Fruit fly (Drosophila melanogaster) whole organism, embryonic: Measurements from ENCODE around the gene Cpr76Bc.

Experiments used
- Atf6 ChIP-seq: fragments of 200-800 bp; sonication (Bioruptor generic); IDR thresholded peaks from 2 replicates; pipeline ENCODE4 v1.3.6; 2022; ENCODE audit warnings: missing biosample characterization, missing genetic modification characterization
- CG10209 ChIP-seq: fragments of 200-800 bp; sonication (Bioruptor generic); optimal IDR thresholded peaks from 3 replicates; lab custom pipeline; 2017; ENCODE audit warnings: missing biosample characterization, mild to moderate bottlenecking, missing genetic modification characterization, missing genetic modification reagents
- CG10267 ChIP-seq: fragments of 200-800 bp; sonication (Bioruptor generic); optimal IDR thresholded peaks from 2 replicates; lab custom pipeline; 2018; ENCODE audit warnings: missing biosample characterization, mild to moderate bottlenecking, missing genetic modification characterization, moderate library complexity
- CG10543 ChIP-seq: fragments of 200-800 bp; sonication (Bioruptor generic); optimal IDR thresholded peaks from 3 replicates; lab custom pipeline; 2017; ENCODE audit warnings: missing biosample characterization, mild to moderate bottlenecking, missing genetic modification characterization, moderate library complexity
- CG11398 ChIP-seq: fragments of 200-800 bp; sonication (Bioruptor generic); optimal IDR thresholded peaks from 2 replicates; lab custom pipeline; 2016; ENCODE audit warnings: missing biosample characterization, missing genetic modification characterization
- CG14014 ChIP-seq: fragments of 200-800 bp; sonication (Bioruptor generic); IDR thresholded peaks from 2 replicates; pipeline ENCODE4 v1.3.6; 2022; ENCODE audit warnings: missing biosample characterization, missing genetic modification characterization
- CG15601 ChIP-seq: fragments of 200-800 bp; sonication (Bioruptor generic); optimal IDR thresholded peaks from 3 replicates; lab custom pipeline; 2019; ENCODE audit warnings: missing biosample characterization, mild to moderate bottlenecking, missing genetic modification characterization, moderate library complexity
- CG15696 ChIP-seq: fragments of 200-800 bp; sonication (Bioruptor generic); optimal IDR thresholded peaks from 2 replicates; lab custom pipeline; 2019; ENCODE audit warnings: missing biosample characterization, mild to moderate bottlenecking, missing genetic modification characterization, moderate library complexity
- CG16779 ChIP-seq: fragments of 200-800 bp; sonication (Bioruptor generic); IDR thresholded peaks from 2 replicates; pipeline ENCODE4 v1.3.6; 2022; ENCODE audit warnings: missing biosample characterization, missing genetic modification characterization
- CG17829 ChIP-seq: fragments of 200-800 bp; optimal IDR thresholded peaks from 2 replicates; lab custom pipeline; 2019; ENCODE audit warnings: missing biosample characterization, mild to moderate bottlenecking, missing genetic modification characterization, moderate library complexity
- CG2199 ChIP-seq: fragments of 200-800 bp; sonication (Bioruptor generic); IDR thresholded peaks from 3 replicates; pipeline ENCODE4 v1.3.6; 2022; ENCODE audit warnings: missing biosample characterization, missing genetic modification characterization
- CG3726 ChIP-seq: fragments of 200-800 bp; sonication (Bioruptor generic); IDR thresholded peaks from 3 replicates; pipeline ENCODE4, ENCODE4 v1.3.6; 2022; ENCODE audit warnings: missing biosample characterization, missing genetic modification characterization
- CG4328 ChIP-seq: fragments of 200-800 bp; sonication (Bioruptor generic); optimal IDR thresholded peaks from 3 replicates; lab custom pipeline; 2017; ENCODE audit warnings: missing biosample characterization, missing genetic modification reagents, missing genetic modification characterization
- CG5245 ChIP-seq: fragments of 200-800 bp; sonication (Bioruptor generic); optimal IDR thresholded peaks from 3 replicates; lab custom pipeline; 2016; ENCODE audit warnings: missing biosample characterization, missing genetic modification characterization
- CG6765 ChIP-seq: fragments of 200-800 bp; sonication (Bioruptor generic); optimal IDR thresholded peaks from 3 replicates; lab custom pipeline; 2017; ENCODE audit warnings: missing biosample characterization, mild to moderate bottlenecking, missing genetic modification characterization
- CG9609 ChIP-seq: fragments of 200-800 bp; sonication (Bioruptor generic); optimal IDR thresholded peaks from 3 replicates; lab custom pipeline; 2016; ENCODE audit warnings: missing biosample characterization, missing genetic modification characterization
- CG9817 ChIP-seq: fragments of 200-800 bp; sonication (Bioruptor generic); optimal IDR thresholded peaks from 2 replicates; lab custom pipeline; 2018; ENCODE audit warnings: missing biosample characterization, mild to moderate bottlenecking, missing genetic modification characterization, moderate library complexity
- CG9932 ChIP-seq: fragments of 200-800 bp; sonication (Bioruptor generic); IDR thresholded peaks from 2 replicates; pipeline ENCODE4 v1.3.6; 2022; ENCODE audit warnings: missing biosample characterization, missing genetic modification characterization
- Camta ChIP-seq: fragments of 200-800 bp; sonication (Bioruptor generic); optimal IDR thresholded peaks from 2 replicates; lab custom pipeline; 2016; ENCODE audit warnings: missing biosample characterization, missing genetic modification characterization
- Dip3 ChIP-seq: fragments of 200-800 bp; sonication (Bioruptor generic); optimal IDR thresholded peaks from 3 replicates; lab custom pipeline; 2016; ENCODE audit warnings: missing biosample characterization, missing genetic modification characterization
- E2f2 ChIP-seq: fragments of 200-800 bp; sonication (Bioruptor generic); IDR thresholded peaks from 2 replicates; pipeline ENCODE4 v1.3.6; 2022; ENCODE audit warnings: missing biosample characterization, missing genetic modification characterization
- H2.0 ChIP-seq: fragments of 200-800 bp; sonication (Bioruptor generic); IDR thresholded peaks from 2 replicates; pipeline ENCODE4 v1.3.6; 2022; ENCODE audit warnings: missing biosample characterization, missing genetic modification characterization
- Hand ChIP-seq: fragments of 200-800 bp; sonication (Bioruptor generic); optimal IDR thresholded peaks from 2 replicates; lab custom pipeline; 2017; ENCODE audit warnings: mild to moderate bottlenecking, missing biosample characterization, missing genetic modification reagents, missing genetic modification characterization
- HmgD ChIP-seq: fragments of 200-800 bp; sonication (Bioruptor generic); optimal IDR thresholded peaks from 3 replicates; lab custom pipeline; 2016; ENCODE audit warnings: missing biosample characterization, missing genetic modification characterization
- Hr51 ChIP-seq, 2 experiments: fragments of 200-800 bp; sonication (Bioruptor generic); optimal IDR thresholded peaks; 2 replicates in 1 of 2; 3 replicates in 1 of 2; lab custom pipeline; 2016 to 2018; ENCODE audit warnings: missing biosample characterization in 2 of 2, missing genetic modification characterization in 2 of 2, mild to moderate bottlenecking in 1 of 2, moderate library complexity in 1 of 2
- MTF-1 ChIP-seq: fragments of 200-800 bp; sonication (Bioruptor generic); optimal IDR thresholded peaks from 2 replicates; lab custom pipeline; 2018; ENCODE audit warnings: missing biosample characterization, mild to moderate bottlenecking, missing genetic modification characterization, borderline replicate concordance
- Mad ChIP-seq: fragments of 200-800 bp; sonication (Bioruptor generic); optimal IDR thresholded peaks from 2 replicates; lab custom pipeline; 2016; ENCODE audit warnings: missing biosample characterization, missing genetic modification characterization
- Myb ChIP-seq: fragments of 200-800 bp; sonication (Bioruptor generic); optimal IDR thresholded peaks from 2 replicates; lab custom pipeline; 2016; ENCODE audit warnings: missing biosample characterization, missing genetic modification characterization
- Nf-YA ChIP-seq: fragments of 200-800 bp; sonication (Bioruptor generic); IDR thresholded peaks from 2 replicates; pipeline ENCODE4 v1.3.6; 2022; ENCODE audit warnings: missing biosample characterization, missing genetic modification characterization
- Pdp1 ChIP-seq, 2 experiments: fragments of 200-800 bp; sonication (Bioruptor generic); optimal IDR thresholded peaks; 3 replicates each; lab custom pipeline; 2016; ENCODE audit warnings: missing biosample characterization in 2 of 2, missing genetic modification characterization in 2 of 2, mild to moderate bottlenecking in 1 of 2, moderate library complexity in 1 of 2
- Ptx1 ChIP-seq: fragments of 200-800 bp; sonication (Bioruptor generic); IDR thresholded peaks from 2 replicates; pipeline ENCODE4 v1.3.6; 2022; ENCODE audit warnings: missing biosample characterization, missing genetic modification characterization
- Sox102F ChIP-seq: fragments of 200-800 bp; sonication (Bioruptor generic); optimal IDR thresholded peaks from 2 replicates; lab custom pipeline; 2018; ENCODE audit warnings: missing biosample characterization, mild to moderate bottlenecking, missing genetic modification characterization, moderate library complexity
- ase ChIP-seq: fragments of 200-800 bp; sonication (Bioruptor generic); IDR thresholded peaks from 3 replicates; pipeline ENCODE4 v1.3.6; 2022; ENCODE audit warnings: missing biosample characterization, missing genetic modification characterization
- crp ChIP-seq, 2 experiments: fragments of 200-800 bp; sonication (Bioruptor generic); optimal IDR thresholded peaks; 2 replicates in 1 of 2; 3 replicates in 1 of 2; lab custom pipeline; 2017; ENCODE audit warnings: missing biosample characterization in 2 of 2, missing genetic modification characterization in 2 of 2, mild to moderate bottlenecking in 1 of 2, moderate library complexity in 1 of 2
- cwo ChIP-seq: fragments of 200-800 bp; sonication (Bioruptor generic); optimal IDR thresholded peaks from 3 replicates; lab custom pipeline; 2017; ENCODE audit warnings: missing biosample characterization, missing genetic modification characterization, mild to moderate bottlenecking, moderate library complexity, missing genetic modification reagents
- dan ChIP-seq: fragments of 200-800 bp; sonication (Bioruptor generic); IDR thresholded peaks from 2 replicates; pipeline ENCODE4 v1.3.6; 2022; ENCODE audit warnings: missing biosample characterization, missing genetic modification characterization
- emc ChIP-seq: fragments of 200-800 bp; sonication (Bioruptor generic); optimal IDR thresholded peaks from 2 replicates; lab custom pipeline; 2016; ENCODE audit warnings: missing biosample characterization, missing genetic modification characterization
- gce ChIP-seq: fragments of 200-800 bp; sonication (Bioruptor generic); IDR thresholded peaks from 3 replicates; pipeline ENCODE4 v1.3.6; 2022; ENCODE audit warnings: missing biosample characterization, missing genetic modification characterization
- ind ChIP-seq: fragments of 200-800 bp; sonication (Bioruptor generic); optimal IDR thresholded peaks from 3 replicates; lab custom pipeline; 2016; ENCODE audit warnings: missing biosample characterization, missing genetic modification characterization
- knrl ChIP-seq: fragments of 200-800 bp; sonication (Bioruptor generic); IDR thresholded peaks from 3 replicates; pipeline ENCODE4 v1.3.6; 2022; ENCODE audit warnings: missing biosample characterization, missing genetic modification characterization; ENCODE audit not compliant: partially characterized antibody
- nom ChIP-seq: fragments of 200-800 bp; sonication (Bioruptor generic); optimal IDR thresholded peaks from 2 replicates; lab custom pipeline; 2017; ENCODE audit warnings: missing biosample characterization, missing genetic modification characterization, mild to moderate bottlenecking, moderate library complexity, missing genetic modification reagents
- p53 ChIP-seq: fragments of 200-800 bp; sonication (Bioruptor generic); optimal IDR thresholded peaks from 2 replicates; lab custom pipeline; 2016; ENCODE audit warnings: missing biosample characterization, missing genetic modification characterization
- pfk ChIP-seq: fragments of 200-800 bp; sonication (Bioruptor generic); optimal IDR thresholded peaks from 2 replicates; lab custom pipeline; 2018; ENCODE audit warnings: missing biosample characterization, mild to moderate bottlenecking, missing genetic modification characterization, moderate library complexity
- pita ChIP-seq: fragments of 200-800 bp; sonication (Bioruptor generic); optimal IDR thresholded peaks from 2 replicates; lab custom pipeline; 2017; ENCODE audit warnings: missing biosample characterization, mild to moderate bottlenecking, missing genetic modification characterization
- psq ChIP-seq: fragments of 200-800 bp; sonication (Bioruptor generic); optimal IDR thresholded peaks from 2 replicates; lab custom pipeline; 2017; ENCODE audit warnings: missing biosample characterization, missing genetic modification characterization
- sisA ChIP-seq: fragments of 200-800 bp; sonication (Bioruptor generic); IDR thresholded peaks from 2 replicates; pipeline ENCODE4 v1.3.6; 2022; ENCODE audit warnings: missing biosample characterization, missing genetic modification characterization
- slp2 ChIP-seq: fragments of 200-800 bp; sonication (Bioruptor generic); optimal IDR thresholded peaks from 2 replicates; lab custom pipeline; 2016; ENCODE audit warnings: missing biosample characterization, missing genetic modification characterization
- tio ChIP-seq: fragments of 200-800 bp; sonication (Bioruptor generic); optimal IDR thresholded peaks from 2 replicates; lab custom pipeline; 2017; ENCODE audit warnings: missing biosample characterization, missing genetic modification characterization, inconsistent platforms
- wor ChIP-seq: fragments of 200-800 bp; sonication (Bioruptor generic); IDR thresholded peaks from 2 replicates; pipeline ENCODE4 v1.3.6; 2022; ENCODE audit warnings: missing biosample characterization, missing genetic modification characterization
- zen ChIP-seq: fragments of 200-800 bp; sonication (Bioruptor generic); optimal IDR thresholded peaks from 3 replicates; lab custom pipeline; 2018; ENCODE audit warnings: missing biosample characterization, mild to moderate bottlenecking, missing genetic modification characterization, moderate library complexity

Cpr76Bc gene

dm6 chr3L:19494954-19495353, 25.8 kb upstream of the Cpr76Bc start (continued):
- peak; percentile 69 for TF ChIP-seq cwo
- TF ChIP-seq Pdp1 (GFP tag; optimal IDR thresholded peaks at IDR 0.05; lab: Kevin White, UChicago): peak in 1 of 2 experiments; percentile 8
- TF ChIP-seq MTF-1: no peak
- TF ChIP-seq tio (GFP tag; lab: Kevin White, UChicago): no peak
- no peak for TF ChIP-seq CG15601 (tag; lab: Kevin White, UChicago)
- TF ChIP-seq CG10543: peak; percentile 11
- TF ChIP-seq gce: no peak
- no peak for TF ChIP-seq CG10209 (GFP tag; lab: Kevin White, UChicago)

dm6 chr3L:19495991-19496588, 24.7 kb upstream of the Cpr76Bc start:
- TF ChIP-seq Dip3 (GFP tag; lab: Kevin White, UChicago): no peak
- TF ChIP-seq CG17829 (tag; lab: Kevin White, UChicago): no peak
- TF ChIP-seq Nf-YA: no peak
- no peak for TF ChIP-seq pfk (GFP tag; lab: Kevin White, UChicago)
- no peak for TF ChIP-seq CG10267
- no peak for TF ChIP-seq psq (GFP tag; lab: Kevin White, UChicago)
- TF ChIP-seq CG11398 (GFP tag; lab: Kevin White, UChicago): no peak
- no peak for TF ChIP-seq CG6765 (GFP tag; lab: Kevin White, UChicago)
- TF ChIP-seq CG3726 (GFP tag; lab: Robert Waterston, UW): no peak
- TF ChIP-seq p53 (GFP tag; lab: Kevin White, UChicago): no peak
- no peak for TF ChIP-seq dan (GFP tag; lab: Robert Waterston, UW)
- TF ChIP-seq E2f2 (GFP tag; lab: Robert Waterston, UW): no peak
- no peak for TF ChIP-seq Camta (GFP tag; lab: Kevin White, UChicago)
- no peak for TF ChIP-seq CG14014 (GFP tag; lab: Robert Waterston, UW)
- TF ChIP-seq nom (GFP tag; lab: Kevin White, UChicago): no peak
- TF ChIP-seq Myb (GFP tag; lab: Kevin White, UChicago): no peak
- no peak for TF ChIP-seq CG9817 (tag; lab: Kevin White, UChicago)
- no peak for TF ChIP-seq CG16779 (GFP tag; lab: Robert Waterston, UW)
- TF ChIP-seq wor (GFP tag; lab: Robert Waterston, UW): no peak
- TF ChIP-seq CG15696 (tag; lab: Kevin White, UChicago): no peak
- no peak for TF ChIP-seq CG5245 (GFP tag; lab: Kevin White, UChicago)
- no peak for TF ChIP-seq Hr51 (GFP tag; optimal IDR thresholded peaks at IDR 0.05; lab: Kevin White, UChicago)
- no peak for TF ChIP-seq knrl (GFP tag; lab: Robert Waterston, UW)
- TF ChIP-seq emc (GFP tag; lab: Kevin White, UChicago): no peak
- no peak for TF ChIP-seq Atf6
- TF ChIP-seq Ptx1 (GFP tag; lab: Robert Waterston, UW): no peak
- TF ChIP-seq Sox102F (GFP tag; lab: Kevin White, UChicago): no peak
- no peak for TF ChIP-seq CG9609
- no peak for TF ChIP-seq crp (GFP tag; optimal IDR thresholded peaks at IDR 0.05; lab: Kevin White, UChicago)
- no peak for TF ChIP-seq sisA (GFP tag; lab: Robert Waterston, UW)
- TF ChIP-seq H2.0 (GFP tag; lab: Robert Waterston, UW): no peak
- TF ChIP-seq CG9932 (GFP tag; lab: Robert Waterston, UW): no peak
- TF ChIP-seq ind (GFP tag; lab: Kevin White, UChicago): no peak
- no peak for TF ChIP-seq zen (tag; lab: Kevin White, UChicago)
- no peak for TF ChIP-seq CG2199 (GFP tag; lab: Robert Waterston, UW)
- no peak for TF ChIP-seq CG4328 (GFP tag; lab: Kevin White, UChicago)
- TF ChIP-seq Hand (GFP tag; lab: Kevin White, UChicago): peak; percentile 14
- TF ChIP-seq ase (GFP tag; lab: Robert Waterston, UW): no peak
- TF ChIP-seq Mad (GFP tag; lab: Kevin White, UChicago): no peak
- TF ChIP-seq slp2 (GFP tag; lab: Kevin White, UChicago): no peak
- TF ChIP-seq HmgD (GFP tag; lab: Kevin White, UChicago): no peak
- no peak for TF ChIP-seq pita
